Fruit fly (Drosophila melanogaster): ENCODE data around the gene Jon25Biii.
A peak's percentile ranks its signal among the peaks of the same experiment; 100 is the strongest.

The Jon25Biii gene

DNA sequence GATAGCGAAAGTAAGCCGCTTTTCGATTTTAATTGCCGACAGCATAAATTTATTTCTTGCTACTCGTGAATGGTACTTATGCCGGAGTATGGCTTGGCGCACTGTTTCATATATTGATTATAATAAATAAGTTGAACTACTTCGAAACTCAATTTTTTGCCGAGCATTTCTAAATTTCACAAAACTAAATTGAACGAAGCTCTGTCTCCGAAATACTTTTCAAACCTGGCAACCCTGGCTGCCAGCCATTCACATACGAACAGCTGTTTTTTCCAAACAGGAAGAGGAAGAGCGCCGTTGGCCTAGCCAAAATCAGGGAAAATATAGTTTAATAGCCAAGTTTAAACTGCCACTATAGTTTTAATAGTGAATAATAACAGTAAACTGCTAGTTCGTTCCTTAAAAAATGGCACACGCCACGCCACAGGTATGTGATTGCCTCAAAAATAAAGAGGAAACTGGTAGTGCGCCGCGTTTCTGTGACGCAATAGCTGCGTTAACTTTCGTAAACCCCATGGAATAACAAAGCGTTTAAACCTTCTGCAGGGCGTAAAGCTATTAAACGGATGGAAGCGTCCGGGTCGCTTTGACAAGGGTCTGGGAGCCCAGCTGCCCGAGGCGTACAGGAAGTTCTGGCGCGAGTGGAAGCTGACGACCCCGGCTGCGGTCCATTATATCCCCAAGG is 23.3 kb upstream of the Jon25Biii start, which contains the start of gene mRpL28 (continued):
- no peak for TF ChIP-seq Hr3 (GFP tag; optimal IDR thresholded peaks at IDR 0.05)
- TF ChIP-seq vfl (GFP tag; optimal IDR thresholded peaks at IDR 0.05) = no peak
- no peak for TF ChIP-seq CG7786 (GFP tag; optimal IDR thresholded peaks at IDR 0.05)
- TF ChIP-seq slbo (GFP tag; IDR thresholded peaks at IDR 0.05) = peak; percentile 42; the same call in 1 of the 2 replicates
- TF ChIP-seq Asciz (GFP tag; optimal IDR thresholded peaks at IDR 0.05) = no peak
- TF ChIP-seq HmgD (GFP tag; optimal IDR thresholded peaks at IDR 0.05) = no peak
- no peak for TF ChIP-seq MTF-1 (GFP tag; optimal IDR thresholded peaks at IDR 0.05; ENCODE audit: borderline replicate concordance)
- no peak for TF ChIP-seq CG8924 (tag; optimal IDR thresholded peaks at IDR 0.05)
- TF ChIP-seq CG9609 (GFP tag; optimal IDR thresholded peaks at IDR 0.05) = no peak
- no peak for TF ChIP-seq nerfin-1 (tag; optimal IDR thresholded peaks at IDR 0.05)
- TF ChIP-seq CG6854 (GFP tag; optimal IDR thresholded peaks at IDR 0.05) = no peak
- no peak for TF ChIP-seq CG10274 (GFP tag; optimal IDR thresholded peaks at IDR 0.05)
- peak; percentile 19 for TF ChIP-seq CG34376 (GFP tag; optimal IDR thresholded peaks at IDR 0.05)
- TF ChIP-seq sob (GFP tag; IDR thresholded peaks at IDR 0.05) = no peak
- no peak for TF ChIP-seq abd-A (tag; optimal IDR thresholded peaks at IDR 0.05)
- TF ChIP-seq dimm (GFP tag; IDR thresholded peaks at IDR 0.05) = no peak
- no peak for TF ChIP-seq mirr (GFP tag; optimal IDR thresholded peaks at IDR 0.05)
- no peak for TF ChIP-seq CG7839 (tag; optimal IDR thresholded peaks at IDR 0.05)
- TF ChIP-seq vvl (GFP tag; IDR thresholded peaks at IDR 0.05) = no peak; the same call in 1 of the 2 replicates
- no peak for TF ChIP-seq CG8478 (optimal IDR thresholded peaks at IDR 0.05)
- TF ChIP-seq Vsx1 (GFP tag; optimal IDR thresholded peaks at IDR 0.05) = no peak
- peak; percentile 48 for TF ChIP-seq sug (tag; optimal IDR thresholded peaks at IDR 0.05)
- no peak for TF ChIP-seq fd64A (GFP tag; optimal IDR thresholded peaks at IDR 0.05)
- no peak for TF ChIP-seq pnt (GFP tag; optimal IDR thresholded peaks at IDR 0.05)
- TF ChIP-seq Camta (GFP tag; optimal IDR thresholded peaks at IDR 0.05) = no peak
- TF ChIP-seq CG1233 (GFP tag; optimal IDR thresholded peaks at IDR 0.05) = no peak
- no peak for TF ChIP-seq Lhr (GFP tag; optimal IDR thresholded peaks at IDR 0.05)
- TF ChIP-seq sd (tag; optimal IDR thresholded peaks at IDR 0.05) = no peak
- peak; percentile 12 for TF ChIP-seq lilli (GFP tag; optimal IDR thresholded peaks at IDR 0.05)
- no peak for TF ChIP-seq CG12236 (GFP tag; optimal IDR thresholded peaks at IDR 0.05)
- TF ChIP-seq mam (GFP tag; optimal IDR thresholded peaks at IDR 0.05) = no peak
- no peak for TF ChIP-seq Jarid2 (GFP tag; optimal IDR thresholded peaks at IDR 0.05)
- peak; percentile 89 for TF ChIP-seq YL-1 (GFP tag; optimal IDR thresholded peaks at IDR 0.05)
- peak; percentile 46; the same call in 1 of the 4 replicates for TF ChIP-seq Dll (GFP tag; IDR thresholded peaks at IDR 0.05; ENCODE audit: partially characterized antibody)
- TF ChIP-seq CG14014 (GFP tag; IDR thresholded peaks at IDR 0.05) = no peak
- TF ChIP-seq Dp (GFP tag; optimal IDR thresholded peaks at IDR 0.05) = peak; percentile 11
- no peak for TF ChIP-seq CG1792 (GFP tag; optimal IDR thresholded peaks at IDR 0.05)
- TF ChIP-seq tna (GFP tag; IDR thresholded peaks at IDR 0.05; ENCODE audit: partially characterized antibody) = no peak
- TF ChIP-seq stc (GFP tag; IDR thresholded peaks at IDR 0.05) = no peak
- no peak for TF ChIP-seq prd (optimal IDR thresholded peaks at IDR 0.05)
- TF ChIP-seq prd (GFP tag; IDR thresholded peaks at IDR 0.05) = 0 out of 3 replicates have a peak, but pooled peaks have one; percentile 26
- TF ChIP-seq dati (GFP tag; IDR thresholded peaks at IDR 0.05) = no peak
- TF ChIP-seq B-H2 (GFP tag; optimal IDR thresholded peaks at IDR 0.05) = peak; percentile 43
- TF ChIP-seq HLH4C (GFP tag; IDR thresholded peaks at IDR 0.05; ENCODE audit: partially characterized antibody) = 0 out of 3 replicates have a peak, but pooled peaks have one; percentile 13
- no peak for TF ChIP-seq CG7271 (tag; optimal IDR thresholded peaks at IDR 0.05)
- TF ChIP-seq CG3847 (GFP tag; IDR thresholded peaks at IDR 0.05) = no peak
- no peak for TF ChIP-seq CG1529 (GFP tag; optimal IDR thresholded peaks at IDR 0.05)
- TF ChIP-seq org-1 (GFP tag; optimal IDR thresholded peaks at IDR 0.05) = no peak
- no peak for TF ChIP-seq maf-S (GFP tag; optimal IDR thresholded peaks at IDR 0.05)
- TF ChIP-seq CG2120 (GFP tag; optimal IDR thresholded peaks at IDR 0.05) = peak; percentile 58
- TF ChIP-seq ash1 (GFP tag; optimal IDR thresholded peaks at IDR 0.05) = no peak
